Fruit fly (Drosophila melanogaster): ENCODE measurements around the gene Sry-delta.
A peak's percentile ranks its signal among the peaks of the same experiment; 100 is the strongest.

Gene Sry-delta

DNA sequence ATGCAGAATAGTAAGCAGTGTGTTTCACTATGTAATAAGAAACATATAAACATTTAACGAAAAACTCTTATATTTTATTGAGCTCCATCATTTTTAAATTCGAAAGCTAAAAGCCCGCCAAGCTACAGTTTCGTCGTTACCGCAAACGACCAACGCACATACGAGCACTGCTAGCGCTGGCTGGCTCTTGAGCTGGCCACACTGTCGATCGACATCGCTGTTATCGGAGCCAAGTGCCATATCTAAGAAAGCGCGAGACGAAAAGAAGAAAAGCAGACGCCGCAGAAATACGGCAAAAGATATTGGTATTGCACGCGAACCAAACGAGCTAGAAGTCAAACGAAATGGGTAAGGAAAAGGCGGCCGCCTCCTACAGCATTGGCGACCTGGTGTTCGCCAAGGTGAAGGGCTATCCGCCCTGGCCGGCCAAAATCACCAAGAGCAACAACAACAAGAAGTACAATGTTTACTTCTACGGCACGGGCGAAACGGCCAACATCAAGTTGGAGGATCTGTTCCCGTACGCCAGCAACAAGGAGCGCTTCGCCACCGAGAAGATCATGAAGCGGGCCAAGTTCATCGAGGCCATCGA, 9.4 kb downstream of the Sry-delta start, which contains the start of gene Jasper (continued):
- TF ChIP-seq zfh1 (GFP tag; IDR thresholded peaks at IDR 0.05) = no peak
- peak; percentile 67 for TF ChIP-seq phol (tag; optimal IDR thresholded peaks at IDR 0.05)
- TF ChIP-seq dmrt99B (tag; optimal IDR thresholded peaks at IDR 0.05) = no peak
- peak; percentile 62 for TF ChIP-seq BEAF-32 (GFP tag; optimal IDR thresholded peaks at IDR 0.05)
- TF ChIP-seq dm (GFP tag; optimal IDR thresholded peaks at IDR 0.05) = peak; percentile 14
- TF ChIP-seq prd (optimal IDR thresholded peaks at IDR 0.05) = no peak
- TF ChIP-seq prd (GFP tag; IDR thresholded peaks at IDR 0.05) = 0 out of 3 replicates have a peak, but pooled peaks have one; percentile 12
- TF ChIP-seq CG9797 (GFP tag; optimal IDR thresholded peaks at IDR 0.05) = peak; percentile 95
- TF ChIP-seq MBD-R2 (GFP tag; IDR thresholded peaks at IDR 0.05) = peak; percentile 90
- no peak for TF ChIP-seq HLH4C (GFP tag; IDR thresholded peaks at IDR 0.05; ENCODE audit: partially characterized antibody)
- TF ChIP-seq aop (GFP tag; IDR thresholded peaks at IDR 0.05) = no peak
- TF ChIP-seq CG18599 (GFP tag; optimal IDR thresholded peaks at IDR 0.05) = peak; percentile 12
- no peak for TF ChIP-seq Asciz (GFP tag; optimal IDR thresholded peaks at IDR 0.05)
- no peak for TF ChIP-seq TFAM (GFP tag; optimal IDR thresholded peaks at IDR 0.05)
- TF ChIP-seq CG18262 (tag; optimal IDR thresholded peaks at IDR 0.05) = peak; percentile 9
- peak; percentile 68; the same call in 2 of the 3 replicates for TF ChIP-seq Opbp (GFP tag; IDR thresholded peaks at IDR 0.05; ENCODE audit: partially characterized antibody)
- peak; percentile 52 for TF ChIP-seq CG17829 (tag; optimal IDR thresholded peaks at IDR 0.05)
- TF ChIP-seq gce (GFP tag; IDR thresholded peaks at IDR 0.05) = no peak
- no peak for TF ChIP-seq ac (GFP tag; optimal IDR thresholded peaks at IDR 0.05)
- TF ChIP-seq row (GFP tag; IDR thresholded peaks at IDR 0.05) = peak; percentile 42; the same call in 1 of the 3 replicates
- peak; percentile 68 for TF ChIP-seq CG14710 (tag; optimal IDR thresholded peaks at IDR 0.05)
- no peak for TF ChIP-seq CG14667 (GFP tag; IDR thresholded peaks at IDR 0.05)
- TF ChIP-seq CG31365 (tag; optimal IDR thresholded peaks at IDR 0.05) = no peak
- no peak for TF ChIP-seq Hmx (GFP tag; optimal IDR thresholded peaks at IDR 0.05)
- TF ChIP-seq E2f2 (GFP tag; IDR thresholded peaks at IDR 0.05) = peak; percentile 100
- TF ChIP-seq ci (GFP tag; IDR thresholded peaks at IDR 0.05) = 0 out of 3 replicates have a peak, but pooled peaks have one; percentile 13
- no peak for TF ChIP-seq Gsc (GFP tag; IDR thresholded peaks at IDR 0.05)
- TF ChIP-seq CG16813 (GFP tag; IDR thresholded peaks at IDR 0.05; ENCODE audit: partially characterized antibody) = 0 out of 3 replicates have a peak, but pooled peaks have one; percentile 42
- TF ChIP-seq CG12391 (tag; optimal IDR thresholded peaks at IDR 0.05) = peak; percentile 7
- no peak for TF ChIP-seq CG18764 (GFP tag; optimal IDR thresholded peaks at IDR 0.05)
- TF ChIP-seq CG17359 (tag; optimal IDR thresholded peaks at IDR 0.05) = peak; percentile 2
- peak; percentile 23 for TF ChIP-seq CG15269 (tag; optimal IDR thresholded peaks at IDR 0.05)
- TF ChIP-seq Hsf (GFP tag; optimal IDR thresholded peaks at IDR 0.05) = peak; percentile 31
- TF ChIP-seq Med (GFP tag) = peak; percentile 95
- TF ChIP-seq zfh2 (GFP tag; optimal IDR thresholded peaks at IDR 0.05) = peak; percentile 14
- TF ChIP-seq Rfx (GFP tag; IDR thresholded peaks at IDR 0.05) = peak; percentile 55
- peak; percentile 9; the same call in 1 of the 2 replicates for TF ChIP-seq Scr (GFP tag; IDR thresholded peaks at IDR 0.05; ENCODE audit: partially characterized antibody)
- peak; percentile 73 for TF ChIP-seq Sin3A (optimal IDR thresholded peaks at IDR 0.05)
- TF ChIP-seq CG15514 (GFP tag; optimal IDR thresholded peaks at IDR 0.05) = peak; percentile 88
- TF ChIP-seq Adf1 (GFP tag; IDR thresholded peaks at IDR 0.05) = peak; percentile 20; the same call in 1 of the 2 replicates
- peak; percentile 8 for TF ChIP-seq zen (tag; optimal IDR thresholded peaks at IDR 0.05)
- TF ChIP-seq CG1647 (GFP tag; optimal IDR thresholded peaks at IDR 0.05) = peak; percentile 24
- peak; percentile 31 for TF ChIP-seq vfl (GFP tag; optimal IDR thresholded peaks at IDR 0.05)
- peak; percentile 11; the same call in 1 of the 3 replicates for TF ChIP-seq CG34224 (GFP tag; IDR thresholded peaks at IDR 0.05; ENCODE audit: partially characterized antibody)
- TF ChIP-seq hth (optimal IDR thresholded peaks at IDR 0.05) = no peak
- peak; percentile 45; the same call in 1 of the 2 replicates for TF ChIP-seq CG9932 (GFP tag; IDR thresholded peaks at IDR 0.05)
- peak; percentile 82 for TF ChIP-seq CG2116 (GFP tag; optimal IDR thresholded peaks at IDR 0.05)
- peak; percentile 43 for TF ChIP-seq nom (GFP tag; optimal IDR thresholded peaks at IDR 0.05)
- TF ChIP-seq her (GFP tag; optimal IDR thresholded peaks at IDR 0.05) = peak; percentile 100
- peak; percentile 46 for TF ChIP-seq CG2120 (GFP tag; optimal IDR thresholded peaks at IDR 0.05)
